Worm (Caenorhabditis elegans) whole organism, L1 larva: ENCODE measurements around the gene smg-8.

ENCODE experiments used
- C16A3.4 ChIP-seq: fragments of 150-350 bp; optimal IDR thresholded peaks from 2 replicates; lab custom pipeline; 2014; ENCODE audit warnings: missing biosample characterization, missing genetic modification characterization
- C34B4.2 ChIP-seq: sonication (generic microtip); optimal IDR thresholded peaks from 2 replicates; lab custom pipeline; 2017; ENCODE audit warnings: mild to moderate bottlenecking, missing genetic modification characterization, missing compliant biosample characterization
- blmp-1 ChIP-seq: fragments of 150-350 bp; optimal IDR thresholded peaks from 2 replicates; lab custom pipeline; 2014; ENCODE audit warnings: missing biosample characterization, missing genetic modification characterization
- ceh-63 ChIP-seq: fragments of 200-800 bp; sonication (Bioruptor generic); optimal IDR thresholded peaks from 2 replicates; lab custom pipeline; 2018; ENCODE audit warnings: mild to moderate bottlenecking, missing genetic modification characterization, missing compliant biosample characterization
- ceh-82 ChIP-seq, 3 experiments: fragments of 150-350 bp in 1 of 3; sonication (generic microtip) in 2 of 3; optimal IDR thresholded peaks; 2 replicates each; lab custom pipeline; 2014 to 2017; ENCODE audit warnings: missing biosample characterization in 3 of 3, missing genetic modification characterization in 3 of 3
- ceh-88 ChIP-seq: fragments of 200-800 bp; sonication (Bioruptor generic); IDR thresholded peaks from 2 replicates; pipeline ENCODE4 v1.3.6; 2022; ENCODE audit warnings: missing genetic modification characterization, missing compliant biosample characterization
- ceh-90 ChIP-seq: sonication (generic microtip); optimal IDR thresholded peaks from 2 replicates; lab custom pipeline; 2016; ENCODE audit warnings: missing genetic modification characterization, missing compliant biosample characterization
- ces-1 ChIP-seq: fragments of 150-350 bp; optimal IDR thresholded peaks from 2 replicates; lab custom pipeline; 2014; ENCODE audit warnings: missing biosample characterization, missing genetic modification reagents, missing genetic modification characterization
- dpl-1 ChIP-seq, 3 experiments: fragments of 150-350 bp in 2 of 3; sonication (generic microtip) in 1 of 3; optimal IDR thresholded peaks; 2 replicates each; lab custom pipeline; 2014 to 2017; ENCODE audit warnings: missing biosample characterization in 3 of 3, missing genetic modification characterization in 3 of 3, missing genetic modification reagents in 3 of 3
- dsc-1 ChIP-seq: sonication (generic microtip); optimal IDR thresholded peaks from 2 replicates; lab custom pipeline; 2016; ENCODE audit warnings: mild to moderate bottlenecking, missing genetic modification characterization, missing compliant biosample characterization
- efl-3 ChIP-seq: fragments of 200-800 bp; sonication (Bioruptor generic); optimal IDR thresholded peaks from 2 replicates; lab custom pipeline; 2018; ENCODE audit warnings: mild to moderate bottlenecking, missing genetic modification characterization, missing compliant biosample characterization
- egl-13 ChIP-seq: sonication (generic microtip); optimal IDR thresholded peaks from 2 replicates; lab custom pipeline; 2016; ENCODE audit warnings: missing genotype, missing genetic modification reagents, missing genetic modification characterization, missing compliant biosample characterization
- elt-2 ChIP-seq: sonication (generic microtip); optimal IDR thresholded peaks from 2 replicates; lab custom pipeline; 2016; ENCODE audit warnings: missing genetic modification characterization, mild to moderate bottlenecking, inconsistent platforms, missing compliant biosample characterization, missing genetic modification reagents
- ets-5 ChIP-seq: fragments of 200-800 bp; sonication (Bioruptor generic); IDR thresholded peaks from 2 replicates; pipeline ENCODE4 v1.3.6; 2022; ENCODE audit warnings: missing genetic modification characterization, missing compliant biosample characterization
- fkh-10 ChIP-seq: sonication (generic microtip); optimal IDR thresholded peaks from 2 replicates; lab custom pipeline; 2017; ENCODE audit warnings: missing biosample characterization, missing genetic modification reagents, missing genetic modification characterization
- fkh-8 ChIP-seq: sonication (generic microtip); optimal IDR thresholded peaks from 2 replicates; lab custom pipeline; 2016; ENCODE audit warnings: mild to moderate bottlenecking, missing genetic modification characterization, missing compliant biosample characterization
- fos-1 ChIP-seq: fragments of 150-350 bp; optimal IDR thresholded peaks from 2 replicates; lab custom pipeline; 2014; ENCODE audit warnings: missing biosample characterization, missing genetic modification characterization
- grh-1 ChIP-seq: fragments of 200-800 bp; sonication (Bioruptor generic); IDR thresholded peaks from 2 replicates; pipeline ENCODE4 v1.3.6; 2022; ENCODE audit warnings: missing genetic modification reagents, missing genetic modification characterization, missing compliant biosample characterization
- hlh-4 ChIP-seq: sonication (generic microtip); optimal IDR thresholded peaks from 2 replicates; lab custom pipeline; 2016; ENCODE audit warnings: mild to moderate bottlenecking, missing genetic modification characterization, missing compliant biosample characterization
- irx-1 ChIP-seq: sonication (generic microtip); optimal IDR thresholded peaks from 2 replicates; lab custom pipeline; 2016; ENCODE audit warnings: missing genetic modification characterization, missing compliant biosample characterization
- isw-1 ChIP-seq: fragments of 200-800 bp; sonication (Bioruptor generic); IDR thresholded peaks from 2 replicates; pipeline ENCODE4 v1.3.6; 2022; ENCODE audit warnings: missing genetic modification characterization, missing compliant biosample characterization
- jun-1 ChIP-seq: fragments of 150-350 bp; optimal IDR thresholded peaks from 2 replicates; lab custom pipeline; 2014; ENCODE audit warnings: missing biosample characterization, missing genetic modification reagents, missing genetic modification characterization
- lin-14 ChIP-seq: fragments of 200-800 bp; sonication (Bioruptor generic); optimal IDR thresholded peaks from 2 replicates; lab custom pipeline; 2018; ENCODE audit warnings: mild to moderate bottlenecking, missing genetic modification characterization, moderate library complexity, missing compliant biosample characterization
- lin-35 ChIP-seq, 2 experiments: fragments of 150-350 bp; optimal IDR thresholded peaks; 2 replicates each; lab custom pipeline; 2014; ENCODE audit warnings: missing biosample characterization in 2 of 2, missing genetic modification characterization in 2 of 2, missing genetic modification reagents in 2 of 2
- lin-39 ChIP-seq: fragments of 150-350 bp; optimal IDR thresholded peaks from 2 replicates; lab custom pipeline; 2014; ENCODE audit warnings: missing biosample characterization, missing genetic modification reagents, missing genetic modification characterization
- lir-3 ChIP-seq: sonication (generic microtip); optimal IDR thresholded peaks from 2 replicates; lab custom pipeline; 2016; ENCODE audit warnings: mild to moderate bottlenecking, missing genetic modification characterization, moderate library complexity, missing compliant biosample characterization; ENCODE audit not compliant: poor library complexity
- lsy-2 ChIP-seq, 2 experiments: fragments of 150-350 bp; optimal IDR thresholded peaks; 2 replicates each; lab custom pipeline; 2014; ENCODE audit warnings: missing biosample characterization in 2 of 2, missing genetic modification characterization in 2 of 2
- mab-9 ChIP-seq: fragments of 200-800 bp; sonication (Bioruptor generic); IDR thresholded peaks from 2 replicates; pipeline ENCODE4 v1.3.6; 2022; ENCODE audit warnings: missing genetic modification reagents, missing genetic modification characterization, missing compliant biosample characterization
- mdl-1 ChIP-seq, 2 experiments: fragments of 150-350 bp; optimal IDR thresholded peaks; 2 replicates each; lab custom pipeline; 2014 to 2017; ENCODE audit warnings: missing biosample characterization in 2 of 2, missing genetic modification characterization in 2 of 2, inconsistent platforms in 1 of 2
- mep-1 ChIP-seq: fragments of 150-350 bp; optimal IDR thresholded peaks from 2 replicates; lab custom pipeline; 2014; ENCODE audit warnings: missing biosample characterization, missing genetic modification characterization
- nhr-12 ChIP-seq: sonication (generic microtip); optimal IDR thresholded peaks from 2 replicates; lab custom pipeline; 2017; ENCODE audit warnings: missing biosample characterization, missing genetic modification characterization
- nhr-19 ChIP-seq: fragments of 200-800 bp; sonication (Bioruptor generic); conservative IDR thresholded peaks from 2 replicates; pipeline ENCODE4 v1.3.6; 2022; ENCODE audit warnings: missing genetic modification characterization, missing compliant biosample characterization
- nhr-20 ChIP-seq: sonication (generic microtip); optimal IDR thresholded peaks from 2 replicates; lab custom pipeline; 2016; ENCODE audit warnings: mild to moderate bottlenecking, missing genetic modification characterization, missing compliant biosample characterization
- nhr-237 ChIP-seq: fragments of 150-350 bp; optimal IDR thresholded peaks from 2 replicates; lab custom pipeline; 2014; ENCODE audit warnings: missing biosample characterization, missing genetic modification characterization
- nhr-28 ChIP-seq: fragments of 150-350 bp; optimal IDR thresholded peaks from 2 replicates; lab custom pipeline; 2014; ENCODE audit warnings: missing biosample characterization, missing genetic modification characterization
- nhr-47 ChIP-seq: sonication (generic microtip); optimal IDR thresholded peaks from 2 replicates; lab custom pipeline; 2016; ENCODE audit warnings: mild to moderate bottlenecking, missing genetic modification characterization, moderate library complexity, missing compliant biosample characterization
- nhr-71 ChIP-seq: sonication (generic microtip); optimal IDR thresholded peaks from 2 replicates; lab custom pipeline; 2016; ENCODE audit warnings: mild to moderate bottlenecking, missing genetic modification characterization, moderate library complexity, missing compliant biosample characterization
- nhr-84 ChIP-seq: sonication (generic microtip); optimal IDR thresholded peaks from 2 replicates; lab custom pipeline; 2017; ENCODE audit warnings: missing biosample characterization, missing genetic modification characterization
- pax-3 ChIP-seq: fragments of 200-800 bp; sonication (Bioruptor generic); optimal IDR thresholded peaks from 2 replicates; lab custom pipeline; 2018; ENCODE audit warnings: mild to moderate bottlenecking, missing genetic modification characterization, moderate library complexity, missing compliant biosample characterization
- skn-1 ChIP-seq: fragments of 150-350 bp; optimal IDR thresholded peaks from 2 replicates; lab custom pipeline; 2014; ENCODE audit warnings: missing biosample characterization, missing genetic modification characterization
- snpc-4 ChIP-seq: fragments of 150-350 bp; optimal IDR thresholded peaks from 2 replicates; lab custom pipeline; 2014; ENCODE audit warnings: missing biosample characterization, missing genetic modification characterization
- sox-4 ChIP-seq: sonication (generic microtip); optimal IDR thresholded peaks from 2 replicates; lab custom pipeline; 2016; ENCODE audit warnings: missing genetic modification characterization, missing compliant biosample characterization
- sptf-1 ChIP-seq: fragments of 150-350 bp; optimal IDR thresholded peaks from 2 replicates; lab custom pipeline; 2014; ENCODE audit warnings: missing biosample characterization, missing genetic modification characterization
- swsn-7 ChIP-seq: sonication (generic microtip); optimal IDR thresholded peaks from 2 replicates; lab custom pipeline; 2016; ENCODE audit warnings: missing genetic modification characterization, missing compliant biosample characterization
- tbx-2 ChIP-seq: sonication (generic microtip); optimal IDR thresholded peaks from 2 replicates; lab custom pipeline; 2016; ENCODE audit warnings: missing genetic modification characterization, missing compliant biosample characterization
- tlp-1 ChIP-seq: fragments of 150-350 bp; optimal IDR thresholded peaks from 2 replicates; lab custom pipeline; 2014; ENCODE audit warnings: missing biosample characterization, missing genetic modification characterization
- unc-130 ChIP-seq: fragments of 150-350 bp; optimal IDR thresholded peaks from 2 replicates; lab custom pipeline; 2017; ENCODE audit warnings: missing biosample characterization, missing genetic modification characterization, inconsistent platforms
- unc-30 ChIP-seq: sonication (generic microtip); optimal IDR thresholded peaks from 2 replicates; lab custom pipeline; 2017; ENCODE audit warnings: missing biosample characterization, missing genetic modification characterization
- unc-62 ChIP-seq: fragments of 150-350 bp; optimal IDR thresholded peaks from 2 replicates; lab custom pipeline; 2014; ENCODE audit warnings: missing biosample characterization, missing genetic modification reagents, missing genetic modification characterization
- unc-86 ChIP-seq: sonication (generic microtip); optimal IDR thresholded peaks from 2 replicates; lab custom pipeline; 2016; ENCODE audit warnings: missing genetic modification characterization, missing compliant biosample characterization
- vab-15 ChIP-seq: sonication (generic microtip); optimal IDR thresholded peaks from 2 replicates; lab custom pipeline; 2017; ENCODE audit warnings: missing genotype, mild to moderate bottlenecking, missing genetic modification characterization, missing compliant biosample characterization
- xbp-1 ChIP-seq: sonication (generic microtip); optimal IDR thresholded peaks from 2 replicates; lab custom pipeline; 2016; ENCODE audit warnings: missing genetic modification characterization, missing compliant biosample characterization
- zip-4 ChIP-seq: fragments of 200-800 bp; sonication (Bioruptor generic); optimal IDR thresholded peaks from 2 replicates; lab custom pipeline; 2018; ENCODE audit warnings: mild to moderate bottlenecking, missing genetic modification characterization, moderate library complexity, missing compliant biosample characterization
- ztf-4 ChIP-seq: fragments of 150-350 bp; optimal IDR thresholded peaks from 2 replicates; lab custom pipeline; 2014; ENCODE audit warnings: missing biosample characterization, missing genetic modification characterization

smg-8 gene

ce11 chrII:14489407-14489806, 48.2 kb downstream of the smg-8 start, which contains the start of gene vnut-1 (continued):
- TF ChIP-seq lsy-2 (tag; optimal IDR thresholded peaks at IDR 0.05; lab: Kevin White, UChicago) (peak; percentile 13 to 26), mab-9 (GFP tag; lab: Robert Waterston, UW) (no peak), unc-62 (GFP tag; lab: Kevin White, UChicago) (no peak), C34B4.2 (tag; lab: Kevin White, UChicago) (no peak), ceh-88 (no peak), ceh-82 (tag; optimal IDR thresholded peaks at IDR 0.05; lab: Kevin White, UChicago) (peak in 1 of 3 experiments; percentile 7), snpc-4 (tag; lab: Kevin White, UChicago) (no peak), fkh-8 (tag; lab: Kevin White, UChicago) (no peak), ces-1 (GFP tag; lab: Kevin White, UChicago) (no peak), lir-3 (no peak), nhr-19 (GFP tag; lab: Robert Waterston, UW) (no peak), zip-4 (GFP tag; lab: Kevin White, UChicago) (no peak), mdl-1 (tag; optimal IDR thresholded peaks at IDR 0.05; lab: Kevin White, UChicago) (no peak), nhr-28 (no peak), nhr-47 (no peak), sptf-1 (tag; lab: Kevin White, UChicago) (no peak), unc-30 (tag; lab: Kevin White, UChicago) (no peak), lin-35 (GFP tag; optimal IDR thresholded peaks at IDR 0.05; lab: Kevin White, UChicago) (peak in 1 of 2 experiments; percentile 20), elt-2 (tag; lab: Kevin White, UChicago) (peak; percentile 50), lin-39 (tag; lab: Kevin White, UChicago) (no peak), isw-1 (GFP tag; lab: Robert Waterston, UW) (no peak), hlh-4 (tag; lab: Kevin White, UChicago) (no peak), nhr-20 (tag; lab: Kevin White, UChicago) (peak; percentile 37), fkh-10 (no peak), grh-1 (GFP tag; lab: Robert Waterston, UW) (no peak), nhr-71 (tag; lab: Kevin White, UChicago) (peak; percentile 52), nhr-237 (no peak), tbx-2 (tag; lab: Kevin White, UChicago) (no peak), C16A3.4 (tag; lab: Kevin White, UChicago) (no peak), efl-3 (GFP tag; lab: Kevin White, UChicago) (no peak), irx-1 (tag; lab: Kevin White, UChicago) (no peak), ceh-90 (tag; lab: Kevin White, UChicago) (no peak), vab-15 (tag; lab: Kevin White, UChicago) (no peak), egl-13 (no peak), ztf-4 (no peak), ets-5 (GFP tag; lab: Robert Waterston, UW) (no peak), skn-1 (no peak), unc-130 (tag; lab: Kevin White, UChicago) (no peak), pax-3 (tag; lab: Kevin White, UChicago) (no peak), dpl-1 (GFP tag; optimal IDR thresholded peaks at IDR 0.05; lab: Kevin White, UChicago) (peak in 2 of 3 experiments; percentile 10 to 27), sox-4 (tag; lab: Kevin White, UChicago) (no peak), xbp-1 (no peak), blmp-1 (tag; lab: Kevin White, UChicago) (peak; percentile 97), ceh-63 (GFP tag; lab: Kevin White, UChicago) (no peak), nhr-84 (tag; lab: Kevin White, UChicago) (no peak), dsc-1 (tag; lab: Kevin White, UChicago) (no peak), swsn-7 (tag; lab: Kevin White, UChicago) (peak; percentile 6), mep-1 (tag; lab: Kevin White, UChicago) (peak; percentile 54), tlp-1 (tag; lab: Kevin White, UChicago) (no peak), nhr-12 (no peak), unc-86 (tag; lab: Kevin White, UChicago) (no peak), fos-1 (tag; lab: Kevin White, UChicago) (no peak), jun-1 (tag; lab: Kevin White, UChicago) (no peak), lin-14 (GFP tag; lab: Kevin White, UChicago) (peak; percentile 59)
